Fruit fly (Drosophila melanogaster) whole organism, embryonic: ENCODE measurements around the gene LanB1.

Source experiments
- Aef1 ChIP-seq: fragments of 200-800 bp; sonication (Bioruptor generic); IDR thresholded peaks from 3 replicates; pipeline ENCODE4 v1.3.6; 2022; ENCODE audit warnings: missing biosample characterization, missing genetic modification characterization
- C15 ChIP-seq: fragments of 200-800 bp; sonication (Bioruptor generic); IDR thresholded peaks from 3 replicates; pipeline ENCODE4 v1.3.6; 2022; ENCODE audit warnings: missing biosample characterization, missing genetic modification characterization
- CG10431 ChIP-seq: fragments of 200-800 bp; sonication (Bioruptor generic); optimal IDR thresholded peaks from 3 replicates; lab custom pipeline; 2018; ENCODE audit warnings: missing biosample characterization, mild to moderate bottlenecking, missing genetic modification characterization
- CG10959 ChIP-seq: fragments of 200-800 bp; sonication (Bioruptor generic); IDR thresholded peaks from 2 replicates; pipeline ENCODE4 v1.3.6; 2022; ENCODE audit warnings: missing biosample characterization, missing genetic modification characterization
- CG12155 ChIP-seq: fragments of 200-800 bp; sonication (Bioruptor generic); optimal IDR thresholded peaks from 3 replicates; lab custom pipeline; 2016; ENCODE audit warnings: missing biosample characterization, missing genetic modification characterization
- CG13894 ChIP-seq: fragments of 200-800 bp; sonication (Bioruptor generic); optimal IDR thresholded peaks from 3 replicates; lab custom pipeline; 2018; ENCODE audit warnings: missing biosample characterization, mild to moderate bottlenecking, missing genetic modification characterization, moderate library complexity
- CG1603 ChIP-seq: fragments of 200-800 bp; sonication (Bioruptor generic); optimal IDR thresholded peaks from 2 replicates; lab custom pipeline; 2019; ENCODE audit warnings: missing biosample characterization, mild to moderate bottlenecking, missing genetic modification characterization, moderate library complexity
- CG1647 ChIP-seq: fragments of 200-800 bp; sonication (Bioruptor generic); optimal IDR thresholded peaks from 3 replicates; lab custom pipeline; 2016; ENCODE audit warnings: missing biosample characterization, missing genetic modification characterization
- CG16813 ChIP-seq: fragments of 200-800 bp; sonication (Bioruptor generic); IDR thresholded peaks from 3 replicates; pipeline ENCODE4 v1.3.6; 2022; ENCODE audit warnings: missing biosample characterization, missing genetic modification characterization; ENCODE audit not compliant: partially characterized antibody
- CG2678 ChIP-seq: fragments of 200-800 bp; sonication (Bioruptor generic); optimal IDR thresholded peaks from 3 replicates; lab custom pipeline; 2019; ENCODE audit warnings: missing biosample characterization, mild to moderate bottlenecking, missing genetic modification characterization, moderate library complexity
- CG2875 ChIP-seq: fragments of 200-800 bp; sonication (Bioruptor generic); optimal IDR thresholded peaks from 2 replicates; lab custom pipeline; 2017; ENCODE audit warnings: missing biosample characterization, mild to moderate bottlenecking, missing genetic modification characterization, missing genetic modification reagents
- CG5180 ChIP-seq: fragments of 200-800 bp; sonication (Bioruptor generic); optimal IDR thresholded peaks from 3 replicates; lab custom pipeline; 2017; ENCODE audit warnings: missing biosample characterization, missing genetic modification characterization, mild to moderate bottlenecking, moderate library complexity, missing genetic modification reagents
- CG5953 ChIP-seq: fragments of 200-800 bp; sonication (Bioruptor generic); IDR thresholded peaks from 2 replicates; pipeline ENCODE4 v1.3.6; 2022; ENCODE audit warnings: missing biosample characterization, missing genetic modification characterization
- CG6813 ChIP-seq: fragments of 200-800 bp; sonication (Bioruptor generic); optimal IDR thresholded peaks from 2 replicates; lab custom pipeline; 2017; ENCODE audit warnings: missing biosample characterization, missing genetic modification characterization, mild to moderate bottlenecking, moderate library complexity, missing genetic modification reagents
- CG8359 ChIP-seq: fragments of 200-800 bp; sonication (Bioruptor generic); optimal IDR thresholded peaks from 2 replicates; lab custom pipeline; 2017; ENCODE audit warnings: missing biosample characterization, mild to moderate bottlenecking, missing genetic modification characterization, borderline replicate concordance
- CG9727 ChIP-seq: fragments of 200-800 bp; sonication (Bioruptor generic); optimal IDR thresholded peaks from 3 replicates; lab custom pipeline; 2017; ENCODE audit warnings: missing biosample characterization, mild to moderate bottlenecking, missing genetic modification characterization
- CTCF ChIP-seq: fragments of 200-800 bp; sonication (Bioruptor generic); optimal IDR thresholded peaks from 2 replicates; lab custom pipeline; 2017; ENCODE audit warnings: missing biosample characterization, mild to moderate bottlenecking, missing genetic modification characterization, moderate library complexity
- D19B ChIP-seq: fragments of 200-800 bp; sonication (Bioruptor generic); optimal IDR thresholded peaks from 2 replicates; lab custom pipeline; 2017; ENCODE audit warnings: missing biosample characterization, mild to moderate bottlenecking, missing genetic modification characterization
- GATAe ChIP-seq: fragments of 200-800 bp; sonication (Bioruptor generic); conservative IDR thresholded peaks from 2 replicates; pipeline ENCODE4 v1.3.6; 2022; ENCODE audit warnings: missing biosample characterization, missing genetic modification characterization
- Hmx ChIP-seq: fragments of 200-800 bp; sonication (Bioruptor generic); optimal IDR thresholded peaks from 2 replicates; lab custom pipeline; 2016; ENCODE audit warnings: missing biosample characterization, missing genetic modification characterization
- Kr ChIP-seq: fragments of 200-800 bp; sonication (Bioruptor generic); optimal IDR thresholded peaks from 2 replicates; lab custom pipeline; 2017; ENCODE audit warnings: missing biosample characterization, mild to moderate bottlenecking, missing genetic modification characterization
- MTF-1 ChIP-seq: fragments of 200-800 bp; sonication (Bioruptor generic); optimal IDR thresholded peaks from 2 replicates; lab custom pipeline; 2018; ENCODE audit warnings: missing biosample characterization, mild to moderate bottlenecking, missing genetic modification characterization, borderline replicate concordance
- NK7.1 ChIP-seq: fragments of 200-800 bp; sonication (Bioruptor generic); optimal IDR thresholded peaks from 3 replicates; lab custom pipeline; 2016; ENCODE audit warnings: missing biosample characterization, missing genetic modification characterization
- Ptx1 ChIP-seq: fragments of 200-800 bp; sonication (Bioruptor generic); IDR thresholded peaks from 2 replicates; pipeline ENCODE4 v1.3.6; 2022; ENCODE audit warnings: missing biosample characterization, missing genetic modification characterization
- Rfx ChIP-seq: fragments of 200-800 bp; sonication (Bioruptor generic); IDR thresholded peaks from 2 replicates; pipeline ENCODE4 v1.3.6; 2022; ENCODE audit warnings: missing biosample characterization, missing genetic modification characterization
- Sry-β ChIP-seq: fragments of 200-800 bp; sonication (Bioruptor generic); optimal IDR thresholded peaks from 2 replicates; lab custom pipeline; 2018; ENCODE audit warnings: missing biosample characterization, mild to moderate bottlenecking, missing genetic modification characterization, moderate library complexity
- Ssrp ChIP-seq: fragments of 200-800 bp; sonication (Bioruptor generic); optimal IDR thresholded peaks from 2 replicates; lab custom pipeline; 2018; ENCODE audit warnings: missing biosample characterization, mild to moderate bottlenecking, missing genetic modification characterization, moderate library complexity
- YL-1 ChIP-seq: fragments of 200-800 bp; sonication (Bioruptor generic); optimal IDR thresholded peaks from 3 replicates; lab custom pipeline; 2017; ENCODE audit warnings: missing biosample characterization, mild to moderate bottlenecking, missing genetic modification characterization
- ato ChIP-seq: fragments of 200-800 bp; sonication (Bioruptor generic); IDR thresholded peaks from 2 replicates; pipeline ENCODE4 v1.3.6; 2022; ENCODE audit warnings: missing biosample characterization, missing genetic modification characterization; ENCODE audit not compliant: partially characterized antibody
- cg ChIP-seq: fragments of 200-800 bp; sonication (Bioruptor generic); optimal IDR thresholded peaks from 3 replicates; lab custom pipeline; 2019; ENCODE audit warnings: missing biosample characterization, mild to moderate bottlenecking, missing genetic modification characterization, moderate library complexity
- dimm ChIP-seq: fragments of 200-800 bp; sonication (Bioruptor generic); IDR thresholded peaks from 2 replicates; pipeline ENCODE4 v1.3.6; 2022; ENCODE audit warnings: missing biosample characterization, missing genetic modification characterization
- fd102C ChIP-seq: fragments of 200-800 bp; sonication (Bioruptor generic); optimal IDR thresholded peaks from 2 replicates; lab custom pipeline; 2018; ENCODE audit warnings: missing biosample characterization, mild to moderate bottlenecking, missing genetic modification characterization, moderate library complexity
- fu2 ChIP-seq: fragments of 200-800 bp; sonication (Bioruptor generic); optimal IDR thresholded peaks from 2 replicates; lab custom pipeline; 2016; ENCODE audit warnings: missing biosample characterization, missing genetic modification characterization
- gfzf ChIP-seq: fragments of 200-800 bp; sonication (Bioruptor generic); optimal IDR thresholded peaks from 2 replicates; lab custom pipeline; 2016; ENCODE audit warnings: missing biosample characterization, mild to moderate bottlenecking, missing genetic modification characterization, moderate library complexity
- nerfin-1 ChIP-seq: fragments of 200-800 bp; sonication (Bioruptor generic); optimal IDR thresholded peaks from 3 replicates; lab custom pipeline; 2019; ENCODE audit warnings: missing biosample characterization, mild to moderate bottlenecking, missing genetic modification characterization, moderate library complexity
- nmo ChIP-seq: fragments of 200-800 bp; sonication (Bioruptor generic); optimal IDR thresholded peaks from 2 replicates; lab custom pipeline; 2018; ENCODE audit warnings: missing biosample characterization, mild to moderate bottlenecking, missing genetic modification characterization, moderate library complexity
- org-1 ChIP-seq: fragments of 200-800 bp; sonication (Bioruptor generic); optimal IDR thresholded peaks from 2 replicates; lab custom pipeline; 2017; ENCODE audit warnings: missing biosample characterization, missing genetic modification characterization
- pan ChIP-seq, 4 experiments: fragments of >200 bp in 3 of 4; fragments of 200-800 bp in 1 of 4; sonication (Bioruptor generic) in 1 of 4; optimal IDR thresholded peaks in 3 of 4; IDR thresholded peaks in 1 of 4; 2 replicates each; pipeline versions ENCODE4 v1.3.6 to Lab custom; 2017 to 2022; ENCODE audit warnings: missing biosample characterization in 2 of 4, missing genetic modification characterization in 2 of 4, mixed read lengths in 1 of 4
- peb ChIP-seq: fragments of 200-800 bp; sonication (Bioruptor generic); IDR thresholded peaks from 2 replicates; pipeline ENCODE4 v1.3.6; 2022; ENCODE audit warnings: missing biosample characterization, missing genetic modification characterization
- pros ChIP-seq: fragments of 200-800 bp; sonication (Bioruptor generic); optimal IDR thresholded peaks from 3 replicates; lab custom pipeline; 2019; ENCODE audit warnings: missing biosample characterization, mild to moderate bottlenecking, missing genetic modification characterization, moderate library complexity
- psq ChIP-seq: fragments of 200-800 bp; sonication (Bioruptor generic); optimal IDR thresholded peaks from 2 replicates; lab custom pipeline; 2017; ENCODE audit warnings: missing biosample characterization, missing genetic modification characterization
- pzg ChIP-seq: fragments of 200-800 bp; sonication (Bioruptor generic); optimal IDR thresholded peaks from 3 replicates; lab custom pipeline; 2018; ENCODE audit warnings: missing biosample characterization, mild to moderate bottlenecking, missing genetic modification characterization, moderate library complexity
- salm ChIP-seq: fragments of 200-800 bp; sonication (Bioruptor generic); optimal IDR thresholded peaks from 2 replicates; lab custom pipeline; 2018; ENCODE audit warnings: missing biosample characterization, mild to moderate bottlenecking, missing genetic modification characterization
- scrt ChIP-seq: fragments of 200-800 bp; sonication (Bioruptor generic); optimal IDR thresholded peaks from 2 replicates; lab custom pipeline; 2018; ENCODE audit warnings: missing biosample characterization, mild to moderate bottlenecking, missing genetic modification characterization, moderate library complexity
- slp2 ChIP-seq: fragments of 200-800 bp; sonication (Bioruptor generic); optimal IDR thresholded peaks from 2 replicates; lab custom pipeline; 2016; ENCODE audit warnings: missing biosample characterization, missing genetic modification characterization
- ssp ChIP-seq: fragments of 200-800 bp; sonication (Bioruptor generic); IDR thresholded peaks from 2 replicates; pipeline ENCODE4 v1.3.6; 2022; ENCODE audit warnings: missing biosample characterization, missing genetic modification characterization
- tin ChIP-seq: fragments of 200-800 bp; sonication (Bioruptor generic); optimal IDR thresholded peaks from 3 replicates; lab custom pipeline; 2016; ENCODE audit warnings: missing biosample characterization, missing genetic modification characterization
- toy ChIP-seq: fragments of 200-800 bp; sonication (Bioruptor generic); IDR thresholded peaks from 2 replicates; pipeline ENCODE4 v1.3.6; 2022; ENCODE audit warnings: missing biosample characterization, missing genetic modification characterization
- zf30C ChIP-seq: fragments of 200-800 bp; sonication (Bioruptor generic); optimal IDR thresholded peaks from 3 replicates; lab custom pipeline; 2018; ENCODE audit warnings: missing biosample characterization, mild to moderate bottlenecking, missing genetic modification characterization

LanB1 gene

dm6 chr2L:7821279-7821848 is 10.1 kb downstream of the LanB1 start (continued):
- TF ChIP-seq CG10959 (no peak; the same call in 1 of the 2 replicates), pan (optimal IDR thresholded peaks at IDR 0.05; lab: Kevin White, UChicago) (no peak), pan (GFP tag; optimal IDR thresholded peaks at IDR 0.05 in 1 of 2, IDR thresholded peaks at IDR 0.05 in 1 of 2) (peak in 1 of 2 experiments; percentile 73), CG6813 (GFP tag; lab: Kevin White, UChicago) (no peak), peb (GFP tag; lab: Robert Waterston, UW) (0 out of 2 replicates have a peak, but pooled peaks have one; percentile 37), fu2 (GFP tag; lab: Kevin White, UChicago) (peak; percentile 37), CG2678 (tag; lab: Kevin White, UChicago) (no peak), zf30C (GFP tag; lab: Kevin White, UChicago) (no peak), Aef1 (no peak; the same call in 2 of the 3 replicates), tin (peak; percentile 68), CG9727 (peak; percentile 63), CG2875 (GFP tag; lab: Kevin White, UChicago) (peak; percentile 39), Ssrp (tag; lab: Kevin White, UChicago) (peak; percentile 40), CG8359 (GFP tag; lab: Kevin White, UChicago) (no peak), CG16813 (peak; percentile 82), salm (tag; lab: Kevin White, UChicago) (no peak), GATAe (GFP tag; lab: Robert Waterston, UW) (no peak), CG5180 (GFP tag; lab: Kevin White, UChicago) (peak; percentile 30), ato (peak; percentile 84), Kr (GFP tag; lab: Kevin White, UChicago) (no peak), gfzf (GFP tag; lab: Kevin White, UChicago) (peak; percentile 20), CG5953 (peak; percentile 42; the same call in 1 of the 2 replicates), MTF-1 (GFP tag; lab: Kevin White, UChicago) (peak; percentile 33), org-1 (no peak), Rfx (GFP tag; lab: Robert Waterston, UW) (peak; percentile 78), nmo (GFP tag; lab: Kevin White, UChicago) (peak; percentile 40), Hmx (GFP tag; lab: Kevin White, UChicago) (no peak), scrt (GFP tag; lab: Kevin White, UChicago) (peak; percentile 79), ssp (peak; percentile 61), NK7.1 (GFP tag; lab: Kevin White, UChicago) (peak; percentile 36), nerfin-1 (tag; lab: Kevin White, UChicago) (peak; percentile 30), dimm (GFP tag; lab: Robert Waterston, UW) (no peak), toy (GFP tag; lab: Robert Waterston, UW) (0 out of 2 replicates have a peak, but pooled peaks have one; percentile 20), CG12155 (GFP tag; lab: Kevin White, UChicago) (peak; percentile 29), cg (peak; percentile 90), CG1647 (GFP tag; lab: Kevin White, UChicago) (no peak), Ptx1 (GFP tag; lab: Robert Waterston, UW) (peak; percentile 49; the same call in 1 of the 2 replicates), C15 (GFP tag; lab: Robert Waterston, UW) (no peak), CG13894 (no peak), CG10431 (no peak), pros (no peak), fd102C (GFP tag; lab: Kevin White, UChicago) (no peak), D19B (GFP tag; lab: Kevin White, UChicago) (no peak), psq (GFP tag; lab: Kevin White, UChicago) (no peak), CG1603 (no peak), CTCF (GFP tag; lab: Kevin White, UChicago) (peak; percentile 42), YL-1 (peak; percentile 78), slp2 (GFP tag; lab: Kevin White, UChicago) (peak; percentile 4), Sry-β (GFP tag; lab: Kevin White, UChicago) (peak; percentile 22), pzg (GFP tag; lab: Kevin White, UChicago) (peak; percentile 64)
